Fruit fly (Drosophila melanogaster): ENCODE results near the gene CG10472.

- TF ChIP-seq Sox15 (GFP tag; optimal IDR thresholded peaks at IDR 0.05) = no peak
- no peak for TF ChIP-seq topi (GFP tag; optimal IDR thresholded peaks at IDR 0.05)
- 0 out of 3 replicates have a peak, but pooled peaks have one; percentile 20 for TF ChIP-seq CG6163 (GFP tag; IDR thresholded peaks at IDR 0.05)
- TF ChIP-seq Gug (GFP tag; IDR thresholded peaks at IDR 0.05) = no peak
Observed at dm6 chr3L:6065881-6066389, 3.2 kb upstream of the CG10472 start, which contains the start of gene CG42269.
